Fruit fly (Drosophila melanogaster) whole organism, prepupa: ENCODE results near the gene spz.

Experiments used
- CG10631 ChIP-seq: fragments of 200-800 bp; sonication (Bioruptor generic); optimal IDR thresholded peaks from 2 replicates; lab custom pipeline; 2016; ENCODE audit warnings: missing biosample characterization, missing genetic modification characterization
- CG10669 ChIP-seq: fragments of 200-800 bp; sonication (Bioruptor generic); optimal IDR thresholded peaks from 3 replicates; lab custom pipeline; 2018; ENCODE audit warnings: missing biosample characterization, mild to moderate bottlenecking, missing genetic modification characterization, moderate library complexity
- CG11294 ChIP-seq: fragments of 200-800 bp; sonication (Bioruptor generic); IDR thresholded peaks from 2 replicates; pipeline ENCODE4 v1.3.6; 2022; ENCODE audit warnings: missing biosample characterization, missing genetic modification characterization
- CG11762 ChIP-seq: fragments of 200-800 bp; sonication (Bioruptor generic); optimal IDR thresholded peaks from 3 replicates; lab custom pipeline; 2016; ENCODE audit warnings: missing biosample characterization, missing genetic modification characterization; ENCODE audit not compliant: insufficient read depth
- CG11902 ChIP-seq: fragments of 200-800 bp; sonication (Bioruptor generic); optimal IDR thresholded peaks from 3 replicates; lab custom pipeline; 2016; ENCODE audit warnings: missing biosample characterization, missing genetic modification characterization
- CG15336 ChIP-seq: fragments of 200-800 bp; sonication (Bioruptor generic); IDR thresholded peaks from 2 replicates; pipeline ENCODE4 v1.3.6; 2022; ENCODE audit warnings: missing biosample characterization, missing genetic modification characterization
- CG1621 ChIP-seq: fragments of 200-800 bp; sonication (Bioruptor generic); optimal IDR thresholded peaks from 3 replicates; lab custom pipeline; 2018; ENCODE audit warnings: missing biosample characterization, mild to moderate bottlenecking, missing genetic modification characterization
- CG3032 ChIP-seq: fragments of 200-800 bp; optimal IDR thresholded peaks from 2 replicates; lab custom pipeline; 2019; ENCODE audit warnings: missing biosample characterization, mild to moderate bottlenecking, missing genetic modification characterization, moderate library complexity
- CG31627 ChIP-seq: fragments of 200-800 bp; sonication (Bioruptor generic); optimal IDR thresholded peaks from 3 replicates; lab custom pipeline; 2016; ENCODE audit warnings: missing biosample characterization, missing genetic modification characterization
- CG34406 ChIP-seq: fragments of 200-800 bp; sonication (Bioruptor generic); optimal IDR thresholded peaks from 3 replicates; lab custom pipeline; 2016; ENCODE audit warnings: missing biosample characterization, missing genetic modification characterization
- CG4318 ChIP-seq: fragments of 200-800 bp; sonication (Bioruptor generic); optimal IDR thresholded peaks from 3 replicates; lab custom pipeline; 2017; ENCODE audit warnings: missing biosample characterization, mild to moderate bottlenecking, missing genetic modification characterization
- CG6163 ChIP-seq: fragments of 200-800 bp; sonication (Bioruptor generic); IDR thresholded peaks from 3 replicates; pipeline ENCODE4 v1.3.6; 2022; ENCODE audit warnings: missing biosample characterization, missing genetic modification characterization
- CG6276 ChIP-seq: fragments of 200-800 bp; sonication (Bioruptor generic); optimal IDR thresholded peaks from 2 replicates; lab custom pipeline; 2017; ENCODE audit warnings: missing biosample characterization, mild to moderate bottlenecking, missing genetic modification characterization
- CG6792 ChIP-seq: fragments of 200-800 bp; sonication (Bioruptor generic); optimal IDR thresholded peaks from 3 replicates; lab custom pipeline; 2016; ENCODE audit warnings: missing biosample characterization, missing genetic modification characterization
- CG6808 ChIP-seq: fragments of 200-800 bp; sonication (Bioruptor generic); optimal IDR thresholded peaks from 3 replicates; lab custom pipeline; 2017; ENCODE audit warnings: missing biosample characterization, missing genetic modification characterization, mild to moderate bottlenecking, moderate library complexity, missing genetic modification reagents
- CG8319 ChIP-seq: fragments of 200-800 bp; sonication (Bioruptor generic); optimal IDR thresholded peaks from 3 replicates; lab custom pipeline; 2016; ENCODE audit warnings: missing biosample characterization, missing genetic modification characterization
- CG8632 ChIP-seq: fragments of 200-800 bp; sonication (Bioruptor generic); optimal IDR thresholded peaks from 3 replicates; lab custom pipeline; 2016; ENCODE audit warnings: missing biosample characterization, missing genetic modification characterization
- CG9139 ChIP-seq: fragments of 200-800 bp; sonication (Bioruptor generic); optimal IDR thresholded peaks from 3 replicates; lab custom pipeline; 2017; ENCODE audit warnings: missing biosample characterization, mild to moderate bottlenecking, missing genetic modification characterization
- Eip75B ChIP-seq: fragments of 200-800 bp; sonication (Bioruptor generic); optimal IDR thresholded peaks from 3 replicates; lab custom pipeline; 2016; ENCODE audit warnings: missing biosample characterization, missing genetic modification characterization
- Eip78C ChIP-seq: fragments of 200-800 bp; sonication (Bioruptor generic); peaks from one replicate; lab custom pipeline; 2016; ENCODE audit warnings: missing biosample characterization, missing genetic modification characterization
- Gug ChIP-seq: fragments of 200-800 bp; sonication (Bioruptor generic); IDR thresholded peaks from 2 replicates; pipeline ENCODE4 v1.3.6; 2022; ENCODE audit warnings: missing biosample characterization, missing genetic modification characterization
- Hr38 ChIP-seq: sonication (Bioruptor generic); optimal IDR thresholded peaks from 2 replicates; lab custom pipeline; 2016; ENCODE audit warnings: missing biosample characterization, missing genetic modification characterization
- Hr39 ChIP-seq: fragments of 200-800 bp; sonication (Bioruptor generic); optimal IDR thresholded peaks from 2 replicates; lab custom pipeline; 2016; ENCODE audit warnings: missing biosample characterization, missing genetic modification characterization
- Hr4 ChIP-seq: fragments of 200-800 bp; sonication (Bioruptor generic); optimal IDR thresholded peaks from 3 replicates; lab custom pipeline; 2016; ENCODE audit warnings: missing biosample characterization, missing genetic modification characterization
- OdsH ChIP-seq: fragments of 200-800 bp; sonication (Bioruptor generic); optimal IDR thresholded peaks from 3 replicates; lab custom pipeline; 2016; ENCODE audit warnings: missing biosample characterization, missing genetic modification characterization
- Smox ChIP-seq: fragments of 200-800 bp; sonication (Bioruptor generic); optimal IDR thresholded peaks from 3 replicates; lab custom pipeline; 2016; ENCODE audit warnings: missing biosample characterization, missing genetic modification characterization
- Sox102F ChIP-seq: fragments of 200-800 bp; sonication (Bioruptor generic); optimal IDR thresholded peaks from 2 replicates; lab custom pipeline; 2016; ENCODE audit warnings: missing biosample characterization, mild to moderate bottlenecking, missing genetic modification characterization
- Sox14 ChIP-seq: fragments of 200-800 bp; sonication (Bioruptor generic); optimal IDR thresholded peaks from 3 replicates; lab custom pipeline; 2016; ENCODE audit warnings: missing biosample characterization, missing genetic modification characterization
- acj6 ChIP-seq: fragments of 200-800 bp; sonication (Bioruptor generic); optimal IDR thresholded peaks from 3 replicates; lab custom pipeline; 2016; ENCODE audit warnings: missing biosample characterization, missing genetic modification characterization
- cyc ChIP-seq: fragments of 200-800 bp; sonication (Bioruptor generic); optimal IDR thresholded peaks from 3 replicates; lab custom pipeline; 2016; ENCODE audit warnings: missing biosample characterization, missing genetic modification characterization
- dac ChIP-seq: fragments of 200-800 bp; sonication (Bioruptor generic); optimal IDR thresholded peaks from 2 replicates; lab custom pipeline; 2017; ENCODE audit warnings: missing biosample characterization, mild to moderate bottlenecking, missing genetic modification characterization
- eg ChIP-seq: fragments of 200-800 bp; sonication (Bioruptor generic); IDR thresholded peaks from 3 replicates; pipeline ENCODE4 v1.3.6; 2022; ENCODE audit warnings: missing biosample characterization, missing genetic modification characterization
- esn ChIP-seq: fragments of 200-800 bp; sonication (Bioruptor generic); optimal IDR thresholded peaks from 2 replicates; lab custom pipeline; 2016; ENCODE audit warnings: missing biosample characterization, mild to moderate bottlenecking, missing genetic modification characterization, moderate library complexity
- pdm3 ChIP-seq: fragments of 200-800 bp; sonication (Bioruptor generic); optimal IDR thresholded peaks from 3 replicates; lab custom pipeline; 2016; ENCODE audit warnings: missing biosample characterization, missing genetic modification characterization
- salr ChIP-seq, 2 experiments: fragments of 200-800 bp; sonication (Bioruptor generic); optimal IDR thresholded peaks; 3 replicates each; lab custom pipeline; 2016 to 2018; ENCODE audit warnings: missing biosample characterization in 2 of 2, missing genetic modification characterization in 2 of 2, mild to moderate bottlenecking in 1 of 2
- svp ChIP-seq: fragments of 200-800 bp; sonication (Bioruptor generic); peaks from one replicate; lab custom pipeline; 2016; ENCODE audit warnings: missing biosample characterization, missing genetic modification characterization
- topi ChIP-seq: fragments of 200-800 bp; sonication (Bioruptor generic); optimal IDR thresholded peaks from 3 replicates; lab custom pipeline; 2016; ENCODE audit warnings: missing biosample characterization, missing genetic modification characterization
- vri ChIP-seq: fragments of 200-800 bp; sonication (Bioruptor generic); optimal IDR thresholded peaks from 3 replicates; lab custom pipeline; 2016; ENCODE audit warnings: missing biosample characterization, mild to moderate bottlenecking, missing genetic modification characterization

Gene spz

dm6 chr3R:27033935-27034334 is 35.9 kb downstream of the spz start (continued):
- TF ChIP-seq CG6808 (GFP tag; lab: Kevin White, UChicago) (no peak), eg (GFP tag; lab: Robert Waterston, UW) (peak; percentile 41; the same call in 1 of the 3 replicates), Smox (no peak), Sox102F (GFP tag; lab: Kevin White, UChicago) (no peak), CG9139 (GFP tag; lab: Kevin White, UChicago) (no peak), CG6792 (GFP tag; lab: Kevin White, UChicago) (no peak)

- TF ChIP-seq acj6 (GFP tag; lab: Kevin White, UChicago) (no peak), Sox14 (GFP tag; lab: Kevin White, UChicago) (no peak), dac (GFP tag; lab: Kevin White, UChicago) (no peak), svp (GFP tag; lab: Kevin White, UChicago) (no peak), CG1621 (tag; lab: Kevin White, UChicago) (no peak), CG4318 (GFP tag; lab: Kevin White, UChicago) (no peak), vri (GFP tag; lab: Kevin White, UChicago) (no peak), CG11902 (GFP tag; lab: Kevin White, UChicago) (no peak), cyc (GFP tag; lab: Kevin White, UChicago) (no peak), Gug (GFP tag; lab: Robert Waterston, UW) (no peak), CG6163 (GFP tag; lab: Robert Waterston, UW) (no peak), CG10631 (GFP tag; lab: Kevin White, UChicago) (no peak), CG6808 (GFP tag; lab: Kevin White, UChicago) (no peak), CG11762 (GFP tag; lab: Kevin White, UChicago) (no peak), Hr4 (GFP tag; lab: Kevin White, UChicago) (no peak), CG15336 (GFP tag; lab: Robert Waterston, UW) (no peak), Eip78C (GFP tag; lab: Kevin White, UChicago) (no peak), CG6276 (GFP tag; lab: Kevin White, UChicago) (no peak), salr (GFP tag; optimal IDR thresholded peaks at IDR 0.05; lab: Kevin White, UChicago) (no peak)
Observed at dm6 chr3R:27026009-27026408, 43.9 kb downstream of the spz start, which contains the start of gene CG6271. Gene CG6271 (minus strand): TSS chr3R:27026109.

- TF ChIP-seq vri (GFP tag; lab: Kevin White, UChicago) (peak; percentile 37), CG6163 (GFP tag; lab: Robert Waterston, UW) (no peak)
Observed at dm6 chr3R:27023117-27023516, 46.8 kb downstream of the spz start, which contains the start of gene CG6277. Gene CG6277 (minus strand): TSS chr3R:27023217.

dm6 chr3R:27021278-27021677 is 48.6 kb downstream of the spz start, which contains the start of gene CG6283:
Gene CG6283 (minus strand): TSS chr3R:27021378.
- no peak for TF ChIP-seq pdm3 (GFP tag; lab: Kevin White, UChicago)
- no peak for TF ChIP-seq Eip75B (GFP tag; lab: Kevin White, UChicago)
- TF ChIP-seq CG3032 (tag; lab: Kevin White, UChicago), result no peak
- no peak for TF ChIP-seq Sox102F (GFP tag; lab: Kevin White, UChicago)
- no peak for TF ChIP-seq salr (GFP tag; optimal IDR thresholded peaks at IDR 0.05; lab: Kevin White, UChicago)
- no peak for TF ChIP-seq CG6163 (GFP tag; lab: Robert Waterston, UW)
- no peak for TF ChIP-seq topi
- TF ChIP-seq Hr39 (GFP tag; lab: Kevin White, UChicago), result no peak
- no peak for TF ChIP-seq CG34406 (GFP tag; lab: Kevin White, UChicago)
- TF ChIP-seq CG11762 (GFP tag; lab: Kevin White, UChicago), result no peak
- no peak for TF ChIP-seq CG8632
- no peak for TF ChIP-seq CG6276 (GFP tag; lab: Kevin White, UChicago)

- TF ChIP-seq Eip78C (GFP tag; lab: Kevin White, UChicago) (no peak), eg (GFP tag; lab: Robert Waterston, UW) (no peak), CG31627 (GFP tag; lab: Kevin White, UChicago) (no peak), CG1621 (tag; lab: Kevin White, UChicago) (no peak), Hr4 (GFP tag; lab: Kevin White, UChicago) (no peak), pdm3 (GFP tag; lab: Kevin White, UChicago) (no peak), Hr38 (GFP tag; lab: Kevin White, UChicago) (no peak), CG10631 (GFP tag; lab: Kevin White, UChicago) (no peak), Eip75B (GFP tag; lab: Kevin White, UChicago) (no peak), CG4318 (GFP tag; lab: Kevin White, UChicago) (no peak), CG11294 (GFP tag; lab: Robert Waterston, UW) (no peak), esn (GFP tag; lab: Kevin White, UChicago) (no peak), CG34406 (GFP tag; lab: Kevin White, UChicago) (no peak), OdsH (GFP tag; lab: Kevin White, UChicago) (no peak), Sox14 (GFP tag; lab: Kevin White, UChicago) (no peak), CG10669 (GFP tag; lab: Kevin White, UChicago) (no peak), CG8319 (no peak)
Observed at dm6 chr3R:27019701-27020172, 50.1 kb downstream of the spz start, which contains the start of gene CG17191. Gene CG17191 (minus strand): TSS chr3R:27019751.
